Worm (Caenorhabditis elegans): ENCODE data around the gene T24E12.10.
A peak's percentile ranks its signal among the peaks of the same experiment; 100 is the strongest.

DNA sequence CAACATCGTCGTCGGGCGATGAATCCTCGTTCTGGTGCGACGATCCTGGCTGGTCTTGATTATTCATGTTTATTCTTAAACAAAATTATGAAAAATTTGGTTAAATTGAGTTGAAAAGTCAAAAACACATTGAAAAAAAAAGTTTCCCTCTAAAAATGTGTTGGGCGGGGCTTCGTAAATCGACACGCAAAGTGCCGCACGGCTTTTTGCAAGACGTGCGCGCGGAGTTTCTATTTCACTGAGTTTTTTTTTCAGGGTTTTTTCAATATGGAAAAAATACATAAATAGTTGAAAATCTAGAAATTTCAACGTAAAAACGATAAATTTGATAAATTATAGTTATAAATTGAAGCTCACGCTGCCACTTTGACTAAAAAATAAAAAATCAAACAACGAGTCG is 35.1 kb upstream of the T24E12.10 start, which contains the start of gene F54D10.5:
- TF ChIP-seq W03F9.2 (tag; optimal IDR thresholded peaks at IDR 0.05) (peak; percentile 83), him-1 (tag; optimal IDR thresholded peaks at IDR 0.05) (no peak), dao-5 (tag; optimal IDR thresholded peaks at IDR 0.05) (no peak)

Data from whole organism, L4/young adult.